Worm (Caenorhabditis elegans): Measurements from ENCODE around the gene W04D2.4.

- no peak for TF ChIP-seq ama-1 (optimal IDR thresholded peaks at IDR 0.05)
- no peak for TF ChIP-seq scrt-1 (GFP tag; IDR thresholded peaks at IDR 0.05)
- TF ChIP-seq hmg-4 (GFP tag; optimal IDR thresholded peaks at IDR 0.05), result no peak
- no peak for TF ChIP-seq hmbx-1 (tag; optimal IDR thresholded peaks at IDR 0.05)
- TF ChIP-seq tbx-37 (GFP tag; conservative IDR thresholded peaks at IDR 0.05), result no peak
- TF ChIP-seq hnd-1 (tag; optimal IDR thresholded peaks at IDR 0.05), result no peak
- TF ChIP-seq pes-1 (GFP tag; IDR thresholded peaks at IDR 0.05), result no peak
- TF ChIP-seq flt-1 (GFP tag; IDR thresholded peaks at IDR 0.05), result no peak
Observed at ce11 chrV:12449902-12450301, 47.7 kb downstream of the W04D2.4 start, which contains the start of gene C54D10.10.

All from whole organism, early embryonic.